Fruit fly (Drosophila melanogaster): ENCODE data around the gene CG14210.

CG14210 gene

DNA sequence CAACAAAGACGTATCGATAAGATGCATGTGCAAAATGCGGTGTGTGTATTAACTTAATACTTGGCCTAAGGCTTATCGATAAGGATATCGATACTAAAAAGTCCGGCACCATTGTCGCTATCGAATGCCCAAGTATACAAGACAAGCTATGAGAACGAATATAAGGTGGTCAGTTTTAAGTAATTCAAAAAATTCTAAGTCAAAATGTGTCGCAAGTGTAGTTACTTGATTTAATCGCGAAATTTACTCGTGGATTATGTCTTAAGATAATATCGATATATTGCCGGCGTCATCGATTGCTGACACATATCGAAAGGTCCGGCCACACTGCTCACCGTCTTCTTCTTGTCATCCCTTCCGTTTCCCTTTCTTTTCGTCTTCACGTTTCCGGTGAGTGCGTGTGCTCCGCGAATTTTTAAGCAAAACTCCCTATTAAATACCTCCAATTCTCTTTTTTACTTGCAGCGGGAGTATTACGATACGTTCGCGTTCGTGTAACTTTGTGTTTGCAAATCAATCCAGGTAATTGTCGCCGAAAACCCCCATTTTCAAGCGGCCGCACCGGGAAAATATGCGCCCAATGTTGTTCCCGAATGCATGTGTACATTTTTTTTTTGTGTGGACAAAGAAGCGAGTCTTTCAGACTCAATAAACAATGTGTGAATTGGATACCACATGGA, 18.2 kb upstream of the CG14210 start, which contains the start of gene RpS10b (continued):
- peak; percentile 56; the same call in 1 of the 2 replicates for TF ChIP-seq gsb (GFP tag; IDR thresholded peaks at IDR 0.05)
- TF ChIP-seq Awh (GFP tag; IDR thresholded peaks at IDR 0.05): peak; percentile 82
- TF ChIP-seq Lpt (GFP tag; optimal IDR thresholded peaks at IDR 0.05): no peak
- TF ChIP-seq Optix (GFP tag; IDR thresholded peaks at IDR 0.05): peak; percentile 78
- TF ChIP-seq CG17912 (GFP tag; optimal IDR thresholded peaks at IDR 0.05): peak; percentile 95
- TF ChIP-seq salm (tag; optimal IDR thresholded peaks at IDR 0.05): peak; percentile 83
- peak; percentile 83 for TF ChIP-seq CG16863 (GFP tag; optimal IDR thresholded peaks at IDR 0.05)
- peak; percentile 71 for TF ChIP-seq Nf-YC (tag; optimal IDR thresholded peaks at IDR 0.05)
- TF ChIP-seq pho (GFP tag; optimal IDR thresholded peaks at IDR 0.05): peak; percentile 85
- TF ChIP-seq CG10267 (tag; optimal IDR thresholded peaks at IDR 0.05): peak; percentile 84
- peak; percentile 93 for TF ChIP-seq hb (GFP tag; IDR thresholded peaks at IDR 0.05; ENCODE audit: partially characterized antibody)
- peak; percentile 74; the same call in 1 of the 2 replicates for TF ChIP-seq ato (GFP tag; IDR thresholded peaks at IDR 0.05; ENCODE audit: partially characterized antibody)
- TF ChIP-seq Hsf (GFP tag; optimal IDR thresholded peaks at IDR 0.05): peak; percentile 89
- peak; percentile 68 for TF ChIP-seq Xbp1 (GFP tag; optimal IDR thresholded peaks at IDR 0.05)
- TF ChIP-seq CG31388 (GFP tag; optimal IDR thresholded peaks at IDR 0.05): peak; percentile 29
- peak; percentile 71 for TF ChIP-seq ap (GFP tag; IDR thresholded peaks at IDR 0.05)
- peak; percentile 97 for TF ChIP-seq Scr (GFP tag; IDR thresholded peaks at IDR 0.05; ENCODE audit: partially characterized antibody)
- peak; percentile 47 for TF ChIP-seq luna (GFP tag; optimal IDR thresholded peaks at IDR 0.05)
- peak; percentile 70 for TF ChIP-seq CG8281 (tag; optimal IDR thresholded peaks at IDR 0.05)
- TF ChIP-seq CG8290 (GFP tag; optimal IDR thresholded peaks at IDR 0.05): peak; percentile 75
- peak; percentile 86 to 95 for TF ChIP-seq CG8290 (tag; optimal IDR thresholded peaks at IDR 0.05)
- TF ChIP-seq unc-4 (GFP tag; IDR thresholded peaks at IDR 0.05; ENCODE audit: partially characterized antibody): peak; percentile 88
- peak; percentile 60 for TF ChIP-seq ttk (GFP tag; IDR thresholded peaks at IDR 0.05)
- no peak for TF ChIP-seq br (optimal IDR thresholded peaks at IDR 0.05)
- TF ChIP-seq crol (GFP tag; IDR thresholded peaks at IDR 0.05): peak; percentile 48; the same call in 1 of the 2 replicates
- peak; percentile 88 for TF ChIP-seq B-H2 (GFP tag; optimal IDR thresholded peaks at IDR 0.05)
- peak; percentile 28 for TF ChIP-seq lilli (GFP tag; optimal IDR thresholded peaks at IDR 0.05)
- TF ChIP-seq CG10959 (GFP tag; IDR thresholded peaks at IDR 0.05): peak; percentile 64
- peak; percentile 44 for TF ChIP-seq Antp (GFP tag; optimal IDR thresholded peaks at IDR 0.05)
- peak; percentile 82 for TF ChIP-seq Jarid2 (GFP tag; optimal IDR thresholded peaks at IDR 0.05)
- TF ChIP-seq sens-2 (GFP tag; IDR thresholded peaks at IDR 0.05): peak; percentile 89
- TF ChIP-seq CG17361 (GFP tag; IDR thresholded peaks at IDR 0.05): peak; percentile 93
- peak; percentile 38; the same call in 2 of the 3 replicates for TF ChIP-seq tgo (GFP tag; IDR thresholded peaks at IDR 0.05)
- TF ChIP-seq Dip2 (GFP tag; IDR thresholded peaks at IDR 0.05): no peak
- TF ChIP-seq CG13296 (GFP tag; optimal IDR thresholded peaks at IDR 0.05): peak; percentile 95
- TF ChIP-seq usp (GFP tag; optimal IDR thresholded peaks at IDR 0.05): no peak
- peak; percentile 85 for TF ChIP-seq dmrt11E (tag; optimal IDR thresholded peaks at IDR 0.05)
- peak; percentile 92 for TF ChIP-seq CG11398 (GFP tag; optimal IDR thresholded peaks at IDR 0.05)
- TF ChIP-seq CG6689 (GFP tag; IDR thresholded peaks at IDR 0.05): peak; percentile 70
- TF ChIP-seq CG10654 (GFP tag; optimal IDR thresholded peaks at IDR 0.05): peak; percentile 83
- peak; percentile 94 for TF ChIP-seq sqz (GFP tag; optimal IDR thresholded peaks at IDR 0.05)
- peak; percentile 92 for TF ChIP-seq onecut (GFP tag; IDR thresholded peaks at IDR 0.05)
- TF ChIP-seq Fer2 (tag; optimal IDR thresholded peaks at IDR 0.05): peak; percentile 81
- peak; percentile 90 for TF ChIP-seq CG11456 (GFP tag; IDR thresholded peaks at IDR 0.05)
- TF ChIP-seq fd64A (GFP tag; optimal IDR thresholded peaks at IDR 0.05): peak; percentile 95
- peak; percentile 80 for TF ChIP-seq Neu2 (GFP tag; optimal IDR thresholded peaks at IDR 0.05; ENCODE audit: borderline replicate concordance)
- TF ChIP-seq Blimp-1 (GFP tag; optimal IDR thresholded peaks at IDR 0.05): peak; percentile 57
- no peak for TF ChIP-seq vfl (GFP tag; optimal IDR thresholded peaks at IDR 0.05)
- TF ChIP-seq pfk (GFP tag; optimal IDR thresholded peaks at IDR 0.05): peak; percentile 81
- peak; percentile 41 for TF ChIP-seq CG7372 (GFP tag; IDR thresholded peaks at IDR 0.05)
- TF ChIP-seq CG14050 (GFP tag; IDR thresholded peaks at IDR 0.05): no peak

Measured in whole organism, embryonic.